Fruit fly (Drosophila melanogaster): Measurements from ENCODE around the gene CG2187.

The CG2187 gene

dm6 chr3R:31748093-31748996 lies 10.1 kb downstream of the CG2187 start:
- no peak for TF ChIP-seq CG10348 (GFP tag; IDR thresholded peaks at IDR 0.05)
- no peak for TF ChIP-seq Snoo (tag; optimal IDR thresholded peaks at IDR 0.05)
- peak; percentile 4 for TF ChIP-seq CG9948 (tag; optimal IDR thresholded peaks at IDR 0.05)
- TF ChIP-seq CG34367 (tag; optimal IDR thresholded peaks at IDR 0.05) = peak; percentile 37
- TF ChIP-seq CG8159 (tag; optimal IDR thresholded peaks at IDR 0.05) = no peak
- TF ChIP-seq Pif1A (GFP tag; optimal IDR thresholded peaks at IDR 0.05) = peak; percentile 38
- peak; percentile 79 for TF ChIP-seq gl (tag; optimal IDR thresholded peaks at IDR 0.05)
- no peak for TF ChIP-seq CG12605 (GFP tag; IDR thresholded peaks at IDR 0.05)
- no peak for TF ChIP-seq CG14655 (GFP tag; optimal IDR thresholded peaks at IDR 0.05)
- TF ChIP-seq CG4496 (GFP tag; IDR thresholded peaks at IDR 0.05) = no peak
- TF ChIP-seq Pif1B (GFP tag; optimal IDR thresholded peaks at IDR 0.05) = peak; percentile 55
- TF ChIP-seq EcR (GFP tag; optimal IDR thresholded peaks at IDR 0.05) = peak; percentile 69
- TF ChIP-seq CG13204 (GFP tag; optimal IDR thresholded peaks at IDR 0.05) = peak; percentile 93
- peak; percentile 48 for TF ChIP-seq CG8301 (tag; optimal IDR thresholded peaks at IDR 0.05)
- peak; percentile 47 for TF ChIP-seq CG15710 (tag; optimal IDR thresholded peaks at IDR 0.05)
- TF ChIP-seq CG17806 (tag; optimal IDR thresholded peaks at IDR 0.05) = peak; percentile 15
- no peak for TF ChIP-seq CG32121 (GFP tag; IDR thresholded peaks at IDR 0.05)
- TF ChIP-seq fd96Ca (GFP tag; IDR thresholded peaks at IDR 0.05) = no peak

- no peak for TF ChIP-seq Pif1B (GFP tag; optimal IDR thresholded peaks at IDR 0.05)
- TF ChIP-seq CG10348 (GFP tag; IDR thresholded peaks at IDR 0.05) = no peak
- TF ChIP-seq CG8301 (tag; optimal IDR thresholded peaks at IDR 0.05) = no peak
- TF ChIP-seq EcR (GFP tag; optimal IDR thresholded peaks at IDR 0.05) = no peak
- TF ChIP-seq CG4496 (GFP tag; IDR thresholded peaks at IDR 0.05) = no peak
- no peak for TF ChIP-seq D1 (tag; optimal IDR thresholded peaks at IDR 0.05)
- no peak for TF ChIP-seq gl (tag; optimal IDR thresholded peaks at IDR 0.05)
- no peak for TF ChIP-seq CG15710 (tag; optimal IDR thresholded peaks at IDR 0.05)
- no peak for TF ChIP-seq CG32121 (GFP tag; IDR thresholded peaks at IDR 0.05)
- no peak for TF ChIP-seq Ets98B (GFP tag; IDR thresholded peaks at IDR 0.05)
- no peak for TF ChIP-seq CG14655 (GFP tag; optimal IDR thresholded peaks at IDR 0.05)
- no peak for TF ChIP-seq fd96Ca (GFP tag; IDR thresholded peaks at IDR 0.05)
- no peak for TF ChIP-seq CG8159 (tag; optimal IDR thresholded peaks at IDR 0.05)
- TF ChIP-seq CG17806 (tag; optimal IDR thresholded peaks at IDR 0.05) = no peak
- no peak for TF ChIP-seq Pif1A (GFP tag; optimal IDR thresholded peaks at IDR 0.05)
- no peak for TF ChIP-seq CG13204 (GFP tag; optimal IDR thresholded peaks at IDR 0.05)
- TF ChIP-seq CG12605 (GFP tag; IDR thresholded peaks at IDR 0.05) = no peak
Observed at dm6 chr3R:31747429-31748048, 10.9 kb downstream of the CG2187 start, which contains the start of the genes nero and CG1910. Gene nero, minus strand, starts transcription at chr3R:31747558. Gene CG1910, plus strand, starts transcription at chr3R:31747643.

dm6 chr3R:31745629-31746081 lies 12.8 kb downstream of the CG2187 start, which contains the start of gene awd:
Gene awd, minus strand, starts transcription at chr3R:31746077.
- TF ChIP-seq gl (tag; optimal IDR thresholded peaks at IDR 0.05) (no peak), D1 (tag; optimal IDR thresholded peaks at IDR 0.05) (no peak), CG8301 (tag; optimal IDR thresholded peaks at IDR 0.05) (peak; percentile 9), CG34367 (tag; optimal IDR thresholded peaks at IDR 0.05) (no peak), Pif1A (GFP tag; optimal IDR thresholded peaks at IDR 0.05) (no peak), EcR (GFP tag; optimal IDR thresholded peaks at IDR 0.05) (peak; percentile 62), Snoo (tag; optimal IDR thresholded peaks at IDR 0.05) (peak; percentile 33), CG14655 (GFP tag; optimal IDR thresholded peaks at IDR 0.05) (no peak), CG15710 (tag; optimal IDR thresholded peaks at IDR 0.05) (peak; percentile 5), Pif1B (GFP tag; optimal IDR thresholded peaks at IDR 0.05) (peak; percentile 26), CG4496 (GFP tag; IDR thresholded peaks at IDR 0.05) (no peak), CG10348 (GFP tag; IDR thresholded peaks at IDR 0.05) (no peak), Ets98B (GFP tag; IDR thresholded peaks at IDR 0.05) (no peak), rn (GFP tag; IDR thresholded peaks at IDR 0.05) (no peak), fd96Ca (GFP tag; IDR thresholded peaks at IDR 0.05) (0 out of 3 replicates have a peak, but pooled peaks have one; percentile 36), CG17806 (tag; optimal IDR thresholded peaks at IDR 0.05) (no peak), CG9948 (tag; optimal IDR thresholded peaks at IDR 0.05) (no peak), CG8159 (tag; optimal IDR thresholded peaks at IDR 0.05) (no peak), CG12605 (GFP tag; IDR thresholded peaks at IDR 0.05) (no peak; the same call in 1 of the 2 replicates), CG13204 (GFP tag; optimal IDR thresholded peaks at IDR 0.05) (no peak), CG32121 (GFP tag; IDR thresholded peaks at IDR 0.05) (no peak)

- TF ChIP-seq Ets98B (GFP tag; IDR thresholded peaks at IDR 0.05) = peak; percentile 70
- TF ChIP-seq CG9948 (tag; optimal IDR thresholded peaks at IDR 0.05) = peak; percentile 24
- no peak for TF ChIP-seq D1 (tag; optimal IDR thresholded peaks at IDR 0.05)
- TF ChIP-seq Pif1A (GFP tag; optimal IDR thresholded peaks at IDR 0.05) = peak; percentile 62
- TF ChIP-seq CG13204 (GFP tag; optimal IDR thresholded peaks at IDR 0.05) = no peak
- peak; percentile 23; the same call in 1 of the 2 replicates for TF ChIP-seq CG12605 (GFP tag; IDR thresholded peaks at IDR 0.05)
- TF ChIP-seq fd96Ca (GFP tag; IDR thresholded peaks at IDR 0.05) = peak; percentile 83
- TF ChIP-seq CG8159 (tag; optimal IDR thresholded peaks at IDR 0.05) = peak; percentile 54
- TF ChIP-seq rn (GFP tag; IDR thresholded peaks at IDR 0.05) = peak; percentile 52; the same call in 1 of the 2 replicates
- TF ChIP-seq CG10348 (GFP tag; IDR thresholded peaks at IDR 0.05) = no peak
- peak; percentile 88 for TF ChIP-seq CG4496 (GFP tag; IDR thresholded peaks at IDR 0.05)
- peak; percentile 65 for TF ChIP-seq Snoo (tag; optimal IDR thresholded peaks at IDR 0.05)
- TF ChIP-seq EcR (GFP tag; optimal IDR thresholded peaks at IDR 0.05) = no peak
- TF ChIP-seq gl (tag; optimal IDR thresholded peaks at IDR 0.05) = no peak
- no peak for TF ChIP-seq CG14655 (GFP tag; optimal IDR thresholded peaks at IDR 0.05)
- TF ChIP-seq CG8301 (tag; optimal IDR thresholded peaks at IDR 0.05) = peak; percentile 40
- peak; percentile 75 for TF ChIP-seq Pif1B (GFP tag; optimal IDR thresholded peaks at IDR 0.05)
- peak; percentile 21 for TF ChIP-seq CG34367 (tag; optimal IDR thresholded peaks at IDR 0.05)
- peak; percentile 51 for TF ChIP-seq CG32121 (GFP tag; IDR thresholded peaks at IDR 0.05)
- TF ChIP-seq CG15710 (tag; optimal IDR thresholded peaks at IDR 0.05) = peak; percentile 51
- peak; percentile 43 for TF ChIP-seq CG17806 (tag; optimal IDR thresholded peaks at IDR 0.05)
Observed at dm6 chr3R:31744044-31744652, 14.3 kb downstream of the CG2187 start, which contains the start of gene CG1896. Gene CG1896, plus strand, starts transcription at chr3R:31744282.
